Fruit fly (Drosophila melanogaster): ENCODE data around the gene cdm.

Gene cdm

dm6 chr3R:18232187-18232586 is 48.9 kb upstream of the cdm start (continued):
- TF ChIP-seq hkb (optimal IDR thresholded peaks at IDR 0.05), result no peak
- no peak for TF ChIP-seq hkb (GFP tag; IDR thresholded peaks at IDR 0.05)
- no peak for TF ChIP-seq kni (GFP tag; optimal IDR thresholded peaks at IDR 0.05)
- TF ChIP-seq CG18764 (GFP tag; optimal IDR thresholded peaks at IDR 0.05), result no peak
- TF ChIP-seq cg (GFP tag; optimal IDR thresholded peaks at IDR 0.05), result peak; percentile 22
- no peak for TF ChIP-seq CG4328 (GFP tag; optimal IDR thresholded peaks at IDR 0.05)
- no peak for TF ChIP-seq CG4424 (GFP tag; optimal IDR thresholded peaks at IDR 0.05)
- no peak for TF ChIP-seq CG5245 (GFP tag; optimal IDR thresholded peaks at IDR 0.05)
- TF ChIP-seq so (GFP tag; IDR thresholded peaks at IDR 0.05), result no peak
- no peak for TF ChIP-seq CG34224 (GFP tag; IDR thresholded peaks at IDR 0.05; ENCODE audit: partially characterized antibody)
- no peak for TF ChIP-seq CG17568 (GFP tag; optimal IDR thresholded peaks at IDR 0.05)
- no peak for TF ChIP-seq Nf-YA (GFP tag; IDR thresholded peaks at IDR 0.05)
- no peak for TF ChIP-seq Rx (GFP tag; IDR thresholded peaks at IDR 0.05)

dm6 chr3R:18230229-18230628 is 47.0 kb upstream of the cdm start:
- TF ChIP-seq CG15479 (GFP tag; optimal IDR thresholded peaks at IDR 0.05), result no peak
- TF ChIP-seq CG17359 (tag; optimal IDR thresholded peaks at IDR 0.05), result no peak
- TF ChIP-seq CG1832 (GFP tag; optimal IDR thresholded peaks at IDR 0.05), result no peak
- TF ChIP-seq stwl (tag; optimal IDR thresholded peaks at IDR 0.05), result peak; percentile 42
- TF ChIP-seq unc-4 (GFP tag; IDR thresholded peaks at IDR 0.05; ENCODE audit: partially characterized antibody), result no peak
- peak; percentile 21 for TF ChIP-seq CG30020 (tag; optimal IDR thresholded peaks at IDR 0.05)
- no peak for TF ChIP-seq mam (GFP tag; optimal IDR thresholded peaks at IDR 0.05)
- no peak for TF ChIP-seq CG13894 (tag; optimal IDR thresholded peaks at IDR 0.05)
- no peak for TF ChIP-seq Ravus (GFP tag; IDR thresholded peaks at IDR 0.05)
- TF ChIP-seq CG7372 (GFP tag; IDR thresholded peaks at IDR 0.05), result no peak
- peak; percentile 51; the same call in 1 of the 2 replicates for TF ChIP-seq E2f2 (GFP tag; IDR thresholded peaks at IDR 0.05)
- TF ChIP-seq CG4730 (GFP tag; IDR thresholded peaks at IDR 0.05), result no peak
- TF ChIP-seq sens (GFP tag), result peak; percentile 45
- TF ChIP-seq CG15514 (GFP tag; optimal IDR thresholded peaks at IDR 0.05), result peak; percentile 47
- TF ChIP-seq CG13287 (GFP tag; IDR thresholded peaks at IDR 0.05; ENCODE audit: partially characterized antibody), result peak; percentile 43; the same call in 1 of the 2 replicates
- TF ChIP-seq CG17912 (GFP tag; optimal IDR thresholded peaks at IDR 0.05), result no peak
- no peak for TF ChIP-seq CG10147 (GFP tag; optimal IDR thresholded peaks at IDR 0.05)
- TF ChIP-seq CG31388 (GFP tag; optimal IDR thresholded peaks at IDR 0.05), result no peak
- no peak for TF ChIP-seq Mad (GFP tag; optimal IDR thresholded peaks at IDR 0.05)
- TF ChIP-seq CG2889 (GFP tag; IDR thresholded peaks at IDR 0.05), result no peak
- TF ChIP-seq her (GFP tag; optimal IDR thresholded peaks at IDR 0.05), result no peak
- no peak for TF ChIP-seq CG1024 (GFP tag; IDR thresholded peaks at IDR 0.05)
- no peak for TF ChIP-seq CG10431 (GFP tag; optimal IDR thresholded peaks at IDR 0.05)
- no peak for TF ChIP-seq Max (GFP tag; optimal IDR thresholded peaks at IDR 0.05)
- 0 out of 4 replicates have a peak, but pooled peaks have one; percentile 20 for TF ChIP-seq Dll (GFP tag; IDR thresholded peaks at IDR 0.05; ENCODE audit: partially characterized antibody)
- TF ChIP-seq ind (GFP tag; optimal IDR thresholded peaks at IDR 0.05), result no peak
- TF ChIP-seq Myb (GFP tag; optimal IDR thresholded peaks at IDR 0.05), result peak; percentile 80
- no peak for TF ChIP-seq dpn (GFP tag; optimal IDR thresholded peaks at IDR 0.05)
- TF ChIP-seq CG11504 (tag; optimal IDR thresholded peaks at IDR 0.05), result no peak
- 0 out of 3 replicates have a peak, but pooled peaks have one; percentile 27 for TF ChIP-seq CG6791 (GFP tag; IDR thresholded peaks at IDR 0.05; ENCODE audit: partially characterized antibody)
- no peak for TF ChIP-seq CG3726 (GFP tag; IDR thresholded peaks at IDR 0.05)
- no peak for TF ChIP-seq CG6654 (GFP tag; optimal IDR thresholded peaks at IDR 0.05)
- TF ChIP-seq Opbp (GFP tag; IDR thresholded peaks at IDR 0.05; ENCODE audit: partially characterized antibody), result no peak
- no peak for TF ChIP-seq CG5180 (GFP tag; optimal IDR thresholded peaks at IDR 0.05)
- TF ChIP-seq Scr (GFP tag; IDR thresholded peaks at IDR 0.05; ENCODE audit: partially characterized antibody), result no peak
- no peak for TF ChIP-seq HmgD (GFP tag; optimal IDR thresholded peaks at IDR 0.05)
- no peak for TF ChIP-seq CG10366 (GFP tag; IDR thresholded peaks at IDR 0.05)
- TF ChIP-seq trem (tag; optimal IDR thresholded peaks at IDR 0.05), result peak; percentile 13
